Fruit fly (Drosophila melanogaster): ENCODE measurements around the gene CG18547.
A peak's percentile ranks its signal among the peaks of the same experiment; 100 is the strongest.

The CG18547 gene

DNA sequence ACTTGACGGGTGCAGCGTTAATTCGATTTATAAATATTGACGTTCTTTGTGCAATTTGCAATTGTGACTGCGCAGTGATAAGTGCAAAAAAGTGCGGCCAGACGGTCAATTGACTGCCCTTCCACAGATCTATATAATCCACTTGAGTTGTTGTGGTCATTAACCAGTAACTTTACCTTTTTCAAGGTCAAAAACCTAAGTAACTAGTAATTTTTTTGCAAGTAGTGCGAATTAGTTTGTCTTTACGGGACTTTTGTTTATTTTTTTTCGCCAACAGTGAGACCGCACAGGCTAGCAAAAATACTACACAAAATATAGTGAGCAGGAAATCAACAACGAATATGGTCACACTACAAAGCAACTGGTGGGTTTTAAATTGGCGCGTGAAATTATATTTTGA lies 5.6 kb downstream of the CG18547 start, which contains the start of gene Tango9 (continued):
- TF ChIP-seq wdn (GFP tag; IDR thresholded peaks at IDR 0.05) = no peak
- TF ChIP-seq Hey (tag; optimal IDR thresholded peaks at IDR 0.05) = no peak
- TF ChIP-seq CG1792 (GFP tag; optimal IDR thresholded peaks at IDR 0.05) = no peak
- no peak for TF ChIP-seq gcm2 (GFP tag; optimal IDR thresholded peaks at IDR 0.05)
- TF ChIP-seq CG2202 (tag; optimal IDR thresholded peaks at IDR 0.05) = no peak
- no peak for TF ChIP-seq CG30403 (GFP tag; optimal IDR thresholded peaks at IDR 0.05)
- TF ChIP-seq CG1024 (GFP tag; IDR thresholded peaks at IDR 0.05) = no peak
- peak; percentile 21 for TF ChIP-seq CG17829 (tag; optimal IDR thresholded peaks at IDR 0.05)
- peak; percentile 78 for TF ChIP-seq MBD-R2 (GFP tag; IDR thresholded peaks at IDR 0.05)
- no peak for TF ChIP-seq CG12104 (GFP tag; optimal IDR thresholded peaks at IDR 0.05)
- no peak for TF ChIP-seq CG11085 (GFP tag; IDR thresholded peaks at IDR 0.05)
- TF ChIP-seq unpg (GFP tag; optimal IDR thresholded peaks at IDR 0.05) = no peak
- TF ChIP-seq CG6765 (GFP tag; optimal IDR thresholded peaks at IDR 0.05) = no peak
- peak; percentile 93 for TF ChIP-seq E2f2 (GFP tag; IDR thresholded peaks at IDR 0.05)
- TF ChIP-seq dan (GFP tag; IDR thresholded peaks at IDR 0.05) = no peak
- no peak for TF ChIP-seq CG42726 (GFP tag; IDR thresholded peaks at IDR 0.05; ENCODE audit: partially characterized antibody)
- TF ChIP-seq Opbp (GFP tag; IDR thresholded peaks at IDR 0.05; ENCODE audit: partially characterized antibody) = no peak
- TF ChIP-seq CG11695 (GFP tag; IDR thresholded peaks at IDR 0.05) = no peak
- TF ChIP-seq Rfx (GFP tag; IDR thresholded peaks at IDR 0.05) = peak; percentile 13; the same call in 1 of the 2 replicates
- TF ChIP-seq CG13624 (GFP tag; optimal IDR thresholded peaks at IDR 0.05) = peak; percentile 16
- no peak for TF ChIP-seq CG3838 (GFP tag; optimal IDR thresholded peaks at IDR 0.05)
- no peak for TF ChIP-seq eyg (GFP tag; optimal IDR thresholded peaks at IDR 0.05)
- no peak for TF ChIP-seq inv (GFP tag; IDR thresholded peaks at IDR 0.05; ENCODE audit: partially characterized antibody)
- no peak for TF ChIP-seq tll (GFP tag; optimal IDR thresholded peaks at IDR 0.05)
- TF ChIP-seq kay (GFP tag; optimal IDR thresholded peaks at IDR 0.05) = no peak
- no peak for TF ChIP-seq Dfd (GFP tag; optimal IDR thresholded peaks at IDR 0.05)
- TF ChIP-seq dati (GFP tag; IDR thresholded peaks at IDR 0.05) = no peak
- TF ChIP-seq ap (GFP tag; IDR thresholded peaks at IDR 0.05) = no peak
- no peak for TF ChIP-seq CG4282 (GFP tag; optimal IDR thresholded peaks at IDR 0.05)
- TF ChIP-seq ems (GFP tag; optimal IDR thresholded peaks at IDR 0.05) = no peak
- TF ChIP-seq stwl (tag; optimal IDR thresholded peaks at IDR 0.05) = peak; percentile 83
- no peak for TF ChIP-seq BtbVII (GFP tag; optimal IDR thresholded peaks at IDR 0.05)
- TF ChIP-seq sens (GFP tag) = peak; percentile 84
- TF ChIP-seq CG9437 (GFP tag; optimal IDR thresholded peaks at IDR 0.05) = no peak
- no peak for TF ChIP-seq CG7357 (GFP tag; IDR thresholded peaks at IDR 0.05)
- TF ChIP-seq CG43689 (GFP tag; IDR thresholded peaks at IDR 0.05) = no peak
- TF ChIP-seq HHEX (GFP tag; optimal IDR thresholded peaks at IDR 0.05) = no peak
- TF ChIP-seq CG16779 (GFP tag; IDR thresholded peaks at IDR 0.05) = no peak
- TF ChIP-seq CG17186 (GFP tag; optimal IDR thresholded peaks at IDR 0.05) = peak; percentile 12
- no peak for TF ChIP-seq gt (GFP tag; IDR thresholded peaks at IDR 0.05)
- TF ChIP-seq CG8765 (GFP tag; IDR thresholded peaks at IDR 0.05) = no peak
- peak; percentile 39 for TF ChIP-seq YL-1 (GFP tag; optimal IDR thresholded peaks at IDR 0.05)
- no peak for TF ChIP-seq Xbp1 (GFP tag; optimal IDR thresholded peaks at IDR 0.05)
- no peak for TF ChIP-seq ERR (GFP tag; optimal IDR thresholded peaks at IDR 0.05)
- no peak for TF ChIP-seq CG8089 (GFP tag; optimal IDR thresholded peaks at IDR 0.05)
- no peak for TF ChIP-seq CG3407 (GFP tag; optimal IDR thresholded peaks at IDR 0.05)
- TF ChIP-seq CG7745 (tag; optimal IDR thresholded peaks at IDR 0.05) = no peak
- TF ChIP-seq Kr (GFP tag; optimal IDR thresholded peaks at IDR 0.05) = no peak
- TF ChIP-seq Atf3 (GFP tag; optimal IDR thresholded peaks at IDR 0.05) = no peak
- peak; percentile 22 for TF ChIP-seq Fer1 (GFP tag; optimal IDR thresholded peaks at IDR 0.05)
- no peak for TF ChIP-seq B-H1 (GFP tag; IDR thresholded peaks at IDR 0.05)
- TF ChIP-seq wor (GFP tag; IDR thresholded peaks at IDR 0.05) = no peak
- TF ChIP-seq Dad (GFP tag; optimal IDR thresholded peaks at IDR 0.05) = no peak
